Worm (Caenorhabditis elegans): ENCODE data around the gene C35B1.9.
A peak's percentile ranks its signal among the peaks of the same experiment; 100 is the strongest.

Gene C35B1.9

DNA sequence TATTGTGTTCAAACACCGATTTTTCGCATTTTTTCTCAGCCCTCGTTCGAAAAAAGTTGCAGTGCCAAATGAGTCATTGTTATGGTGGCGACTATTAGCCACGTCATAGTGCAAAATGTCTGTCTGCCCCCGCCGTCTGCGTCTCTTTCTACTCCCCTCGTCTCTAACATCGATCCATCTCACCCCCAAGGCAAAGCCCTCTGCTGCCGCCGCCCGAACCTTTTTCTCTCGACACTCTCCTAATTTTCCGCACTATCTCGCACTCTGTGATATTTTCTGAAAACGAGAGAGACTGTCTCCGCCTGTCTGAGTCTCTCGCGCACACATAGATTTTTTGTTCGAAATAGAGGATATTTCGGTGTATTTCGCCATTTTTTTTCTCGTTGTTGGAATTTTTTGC lies 12.3 kb upstream of the C35B1.9 start (continued):
- TF ChIP-seq Y48G9A.11 (GFP tag; IDR thresholded peaks at IDR 0.05) (no peak), hlh-11 (tag; optimal IDR thresholded peaks at IDR 0.05) (peak; percentile 90), ama-1 (optimal IDR thresholded peaks at IDR 0.05) (peak; percentile 17)

DNA sequence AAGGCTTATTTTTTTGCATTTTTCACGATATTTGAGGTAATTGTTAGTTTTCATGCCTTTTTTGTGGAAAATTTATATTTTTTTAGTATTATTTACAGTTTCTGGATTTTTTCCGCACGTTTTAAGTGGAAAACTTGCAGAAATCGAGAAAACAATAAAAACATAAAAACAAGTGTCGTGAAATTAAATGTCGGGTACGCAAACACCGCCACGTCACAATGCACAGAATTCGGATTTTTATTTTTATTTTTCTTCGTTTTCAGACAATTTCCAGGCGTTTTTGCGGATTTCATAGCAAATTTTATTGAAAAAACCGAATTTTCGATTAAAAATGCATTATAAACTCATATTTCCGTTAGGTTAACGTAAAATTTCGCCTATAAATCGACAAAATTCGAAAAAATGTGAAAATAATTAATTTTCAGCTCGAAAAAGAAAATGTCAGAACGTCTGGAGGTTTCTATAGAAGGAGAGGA lies 5.1 kb upstream of the C35B1.9 start, which contains the start of gene C35B1.2:
Gene C35B1.2, plus strand, starts transcription at position 426 of the 476 bp plus-strand sequence.
- TF ChIP-seq nhr-42 (GFP tag; IDR thresholded peaks at IDR 0.05) (no peak), hlh-11 (tag; optimal IDR thresholded peaks at IDR 0.05) (no peak), saeg-2 (GFP tag; IDR thresholded peaks at IDR 0.05) (no peak), lsy-2 (tag; optimal IDR thresholded peaks at IDR 0.05) (peak in 1 of 2 experiments; percentile 51), ceh-62 (tag; optimal IDR thresholded peaks at IDR 0.05) (no peak), php-3 (GFP tag; IDR thresholded peaks at IDR 0.05) (0 out of 2 replicates have a peak, but pooled peaks have one; percentile 26), lin-38 (GFP tag; IDR thresholded peaks at IDR 0.05) (peak; percentile 42), madf-5 (GFP tag; IDR thresholded peaks at IDR 0.05) (no peak), nhr-102 (tag; optimal IDR thresholded peaks at IDR 0.05) (no peak), cey-2 (tag; optimal IDR thresholded peaks at IDR 0.05; ENCODE audit: borderline replicate concordance, insufficient read depth) (no peak), nhr-25 (tag; optimal IDR thresholded peaks at IDR 0.05; ENCODE audit: borderline replicate concordance, insufficient read depth) (no peak), dve-1 (tag; optimal IDR thresholded peaks at IDR 0.05; ENCODE audit: insufficient read depth) (no peak), aha-1 (tag) (no peak), mes-2 (tag; optimal IDR thresholded peaks at IDR 0.05; ENCODE audit: poor library complexity, severe bottlenecking) (peak; percentile 53), snpc-1.2 (GFP tag; IDR thresholded peaks at IDR 0.05) (0 out of 2 replicates have a peak, but pooled peaks have one; percentile 41), F49E8.2 (tag; optimal IDR thresholded peaks at IDR 0.05; ENCODE audit: borderline replicate concordance) (no peak), ceh-44 (GFP tag; IDR thresholded peaks at IDR 0.05) (no peak), spr-1 (tag; optimal IDR thresholded peaks at IDR 0.05) (no peak), tra-1 (GFP tag; IDR thresholded peaks at IDR 0.05) (no peak), zfp-3 (GFP tag; conservative IDR thresholded peaks at IDR 0.05) (no peak), daf-8 (GFP tag; IDR thresholded peaks at IDR 0.05) (no peak), set-16 (GFP tag; IDR thresholded peaks at IDR 0.05) (no peak), zfp-2 (tag; optimal IDR thresholded peaks at IDR 0.05) (no peak), F26F4.8 (GFP tag; conservative IDR thresholded peaks at IDR 0.05) (no peak), ztf-7 (tag; optimal IDR thresholded peaks at IDR 0.05) (no peak), hlh-30 (tag; optimal IDR thresholded peaks at IDR 0.05; ENCODE audit: insufficient read depth) (no peak), daf-16 (GFP tag; optimal IDR thresholded peaks at IDR 0.05) (no peak), daf-16 (tag; optimal IDR thresholded peaks at IDR 0.05) (peak; percentile 10)

DNA sequence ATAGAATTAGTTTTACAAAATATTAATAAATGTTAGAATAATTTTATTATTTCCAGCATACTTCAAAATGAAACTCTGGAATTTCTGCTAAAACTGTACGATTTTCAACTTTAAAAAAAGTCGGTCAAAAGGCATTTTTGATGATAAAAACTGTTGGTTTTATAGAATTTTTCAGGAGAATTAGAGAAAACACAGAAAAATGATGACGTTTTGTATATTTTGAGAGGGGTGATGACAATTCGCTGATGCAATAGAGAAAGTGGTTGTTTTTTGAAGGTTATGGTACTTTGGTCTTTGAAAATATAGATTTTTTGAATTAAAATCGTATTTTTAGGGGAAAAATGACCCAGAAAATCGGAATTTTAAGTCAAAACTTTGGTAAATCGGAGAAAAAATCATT lies 4.3 kb upstream of the C35B1.9 start:
- no peak for TF ChIP-seq pqm-1 (tag; optimal IDR thresholded peaks at IDR 0.05)
- TF ChIP-seq snpc-1.2 (GFP tag; IDR thresholded peaks at IDR 0.05): no peak
- TF ChIP-seq lsy-2 (tag; optimal IDR thresholded peaks at IDR 0.05): peak in 1 of 2 experiments; percentile 17
- no peak for TF ChIP-seq nhr-111 (GFP tag; optimal IDR thresholded peaks at IDR 0.05)
- TF ChIP-seq hlh-30 (tag; optimal IDR thresholded peaks at IDR 0.05; ENCODE audit: insufficient read depth): peak; percentile 47
- no peak for TF ChIP-seq daf-12 (tag; optimal IDR thresholded peaks at IDR 0.05)
- no peak for TF ChIP-seq nhr-25 (tag; optimal IDR thresholded peaks at IDR 0.05; ENCODE audit: borderline replicate concordance, insufficient read depth)
- no peak for TF ChIP-seq lin-13 (GFP tag; optimal IDR thresholded peaks at IDR 0.05)
- TF ChIP-seq daf-16 (GFP tag; optimal IDR thresholded peaks at IDR 0.05): no peak
- peak; percentile 83 for TF ChIP-seq daf-16 (tag; optimal IDR thresholded peaks at IDR 0.05)
- TF ChIP-seq nhr-77 (tag; optimal IDR thresholded peaks at IDR 0.05): peak; percentile 23
- peak; percentile 52 for TF ChIP-seq dve-1 (tag; optimal IDR thresholded peaks at IDR 0.05; ENCODE audit: insufficient read depth)
- no peak for TF ChIP-seq zip-11 (GFP tag; IDR thresholded peaks at IDR 0.05)
- TF ChIP-seq rbr-2 (tag; optimal IDR thresholded peaks at IDR 0.05): no peak
- peak; percentile 35 for TF ChIP-seq nhr-28 (tag; optimal IDR thresholded peaks at IDR 0.05)
- TF ChIP-seq madf-5 (GFP tag; IDR thresholded peaks at IDR 0.05): no peak
- TF ChIP-seq hlh-11 (tag; optimal IDR thresholded peaks at IDR 0.05): peak; percentile 23
- no peak for TF ChIP-seq lin-38 (GFP tag; IDR thresholded peaks at IDR 0.05)
- TF ChIP-seq mep-1 (tag; optimal IDR thresholded peaks at IDR 0.05): peak; percentile 7
- peak; percentile 29; the same call in 1 of the 2 replicates for TF ChIP-seq dmd-6 (GFP tag; IDR thresholded peaks at IDR 0.05)
